Worm (Caenorhabditis elegans) whole organism, L3 larva: Measurements from ENCODE around the gene irld-4.
A peak's percentile ranks its signal among the peaks of the same experiment; 100 is the strongest.

Experiments used
- R02D3.7 ChIP-seq: fragments of 150-350 bp; optimal IDR thresholded peaks from 2 replicates; lab custom pipeline; 2014; ENCODE audit warnings: missing biosample characterization, missing genetic modification characterization
- aly-2 ChIP-seq: fragments of 150-350 bp; optimal IDR thresholded peaks from 2 replicates; lab custom pipeline; 2014; ENCODE audit warnings: missing biosample characterization, missing genetic modification characterization
- ama-1 ChIP-seq: fragments of 150-350 bp; optimal IDR thresholded peaks from 2 replicates; lab custom pipeline; 2018
- ceh-28 ChIP-seq: fragments of 150-350 bp; optimal IDR thresholded peaks from 2 replicates; lab custom pipeline; 2014; ENCODE audit warnings: missing biosample characterization, missing genetic modification reagents, missing genetic modification characterization
- ceh-82 ChIP-seq: fragments of 150-350 bp; optimal IDR thresholded peaks from 2 replicates; lab custom pipeline; 2014; ENCODE audit warnings: missing biosample characterization, missing genetic modification characterization
- daf-12 ChIP-seq: fragments of 150-350 bp; optimal IDR thresholded peaks from 2 replicates; lab custom pipeline; 2014; ENCODE audit warnings: missing biosample characterization, missing genetic modification reagents, missing genetic modification characterization
- elt-3 ChIP-seq, 3 experiments: fragments of 150-350 bp in 1 of 3; sonication (generic microtip) in 2 of 3; optimal IDR thresholded peaks; 2 replicates in 2 of 3; 4 replicates in 1 of 3; lab custom pipeline; 2014 to 2017; ENCODE audit warnings: missing biosample characterization in 3 of 3, missing genetic modification characterization in 3 of 3
- fkh-10 ChIP-seq: sonication (generic microtip); optimal IDR thresholded peaks from 2 replicates; lab custom pipeline; 2017; ENCODE audit warnings: missing biosample characterization, missing genetic modification reagents, missing genetic modification characterization
- hmg-11 ChIP-seq: sonication (generic microtip); optimal IDR thresholded peaks from 2 replicates; lab custom pipeline; 2016; ENCODE audit warnings: missing genetic modification characterization, missing compliant biosample characterization
- lin-39 ChIP-seq: fragments of 150-350 bp; optimal IDR thresholded peaks from 2 replicates; lab custom pipeline; 2018; ENCODE audit warnings: missing biosample characterization, missing genetic modification reagents, missing genetic modification characterization
- lsy-12 ChIP-seq: sonication (generic microtip); optimal IDR thresholded peaks from 2 replicates; lab custom pipeline; 2016; ENCODE audit warnings: mild to moderate bottlenecking, missing genetic modification characterization, missing compliant biosample characterization
- nhr-12 ChIP-seq: fragments of 150-350 bp; optimal IDR thresholded peaks from 2 replicates; lab custom pipeline; 2014; ENCODE audit warnings: missing biosample characterization, missing genetic modification characterization
- nhr-25 ChIP-seq: sonication (generic microtip); optimal IDR thresholded peaks from 2 replicates; lab custom pipeline; 2017; ENCODE audit warnings: missing biosample characterization, missing genetic modification characterization
- nhr-28 ChIP-seq: fragments of 150-350 bp; optimal IDR thresholded peaks from 2 replicates; lab custom pipeline; 2014; ENCODE audit warnings: missing biosample characterization, missing genetic modification characterization
- ztf-4 ChIP-seq: fragments of 150-350 bp; optimal IDR thresholded peaks from 2 replicates; lab custom pipeline; 2014; ENCODE audit warnings: missing biosample characterization, missing genetic modification characterization

irld-4 gene

DNA sequence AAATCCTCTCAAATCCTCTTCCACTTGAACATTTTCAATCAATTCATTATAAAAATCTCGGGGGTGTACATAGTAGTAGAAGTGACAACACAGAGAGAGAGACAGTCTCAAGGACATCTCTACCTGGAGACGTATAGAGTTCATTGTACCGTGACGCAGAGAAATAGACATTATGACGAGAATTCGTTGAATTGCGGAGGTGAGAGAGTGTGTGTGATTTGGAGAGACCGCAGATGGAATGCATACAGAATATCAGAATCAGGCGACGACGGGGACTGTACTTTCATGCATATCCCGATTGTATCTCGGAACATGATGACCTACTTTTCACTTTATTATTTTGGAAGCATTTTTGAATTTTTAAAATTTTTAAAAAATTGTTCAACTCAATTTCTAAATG, 42.9 kb downstream of the irld-4 start (continued):
- no peak for TF ChIP-seq ceh-82 (tag; lab: Kevin White, UChicago)

DNA sequence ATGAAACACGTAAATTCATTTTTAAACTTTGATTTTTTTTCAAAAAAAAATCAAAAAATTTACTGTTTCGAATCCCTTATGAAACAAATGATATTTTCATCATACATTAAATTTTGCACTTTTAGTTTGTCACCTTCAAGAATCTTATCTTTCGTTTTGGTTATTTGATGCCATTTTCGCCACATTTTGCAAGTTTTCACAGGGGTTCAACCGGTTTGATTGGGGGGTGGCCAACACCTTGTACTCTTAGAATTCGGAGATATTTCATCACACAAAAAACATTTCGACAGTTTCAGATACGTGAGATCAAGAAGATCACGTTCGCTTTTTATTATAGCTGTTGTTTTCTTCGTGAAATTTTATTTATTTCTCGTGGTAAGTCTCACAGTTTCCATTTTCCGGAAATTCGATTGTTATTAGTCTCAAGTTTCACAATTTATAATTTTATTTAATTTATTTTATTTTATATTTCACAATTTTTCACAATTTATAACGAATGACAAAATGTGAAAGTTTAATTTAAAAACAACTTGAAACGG, 44.3 kb downstream of the irld-4 start, which contains the start of gene Y57G11C.31:
Gene Y57G11C.31 (plus strand): TSS at position 276 of the 539 bp plus-strand sequence.
- TF ChIP-seq elt-3 (tag; optimal IDR thresholded peaks at IDR 0.05; lab: Kevin White, UChicago) (peak in 1 of 3 experiments; percentile 6), nhr-28 (tag; lab: Kevin White, UChicago) (no peak), nhr-25 (tag; lab: Kevin White, UChicago) (peak; percentile 61)

DNA sequence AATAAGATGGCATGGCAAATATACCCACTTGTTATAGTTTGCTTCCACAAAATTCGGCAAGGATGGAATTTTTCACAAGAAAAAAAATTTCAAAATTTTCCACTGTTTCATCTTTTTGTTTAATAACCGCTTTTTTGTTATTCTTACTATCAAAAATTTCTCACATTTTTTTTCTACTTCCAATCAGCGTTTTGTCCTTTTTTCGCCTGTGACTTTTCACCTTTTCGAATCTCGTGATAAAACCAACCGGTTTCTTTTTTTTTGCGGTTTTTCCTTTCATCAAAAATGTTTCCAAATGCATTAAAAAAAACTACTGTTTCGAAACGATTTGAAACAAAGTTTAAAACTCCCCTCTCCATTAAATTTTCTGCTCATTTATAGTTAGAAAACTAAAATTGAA, 46.2 kb downstream of the irld-4 start:
- TF ChIP-seq aly-2 (tag; lab: Kevin White, UChicago), result no peak
- no peak for TF ChIP-seq ceh-28
- no peak for TF ChIP-seq nhr-28 (tag; lab: Kevin White, UChicago)
- TF ChIP-seq nhr-12 (tag; lab: Kevin White, UChicago), result no peak
- TF ChIP-seq ama-1, result no peak
- no peak for TF ChIP-seq lin-39
- TF ChIP-seq fkh-10, result no peak
- no peak for TF ChIP-seq hmg-11
- TF ChIP-seq R02D3.7, result no peak
- TF ChIP-seq lsy-12 (tag; lab: Kevin White, UChicago), result no peak
- no peak for TF ChIP-seq daf-12 (tag; lab: Kevin White, UChicago)
- TF ChIP-seq ztf-4 (tag; lab: Kevin White, UChicago), result no peak
